Worm (Caenorhabditis elegans) whole organism, late embryonic: ENCODE measurements around the gene Y53F4B.20.
A peak's percentile ranks its signal among the peaks of the same experiment; 100 is the strongest.

ENCODE experiments used
- K09A11.1 ChIP-seq: sonication (generic microtip); optimal IDR thresholded peaks from 2 replicates; lab custom pipeline; 2017; ENCODE audit warnings: antibody characterized with exemption, mild to moderate bottlenecking, missing genetic modification characterization, missing compliant biosample characterization; ENCODE audit not compliant: insufficient read depth
- T23F11.4 ChIP-seq: fragments of 200-800 bp; sonication (Bioruptor generic); optimal IDR thresholded peaks from 2 replicates; lab custom pipeline; 2018; ENCODE audit warnings: mild to moderate bottlenecking, missing genetic modification characterization, missing compliant biosample characterization
- ceh-18 ChIP-seq: sonication (generic microtip); optimal IDR thresholded peaks from 2 replicates; lab custom pipeline; 2016; ENCODE audit warnings: missing genetic modification characterization, missing compliant biosample characterization
- ceh-19 ChIP-seq: fragments of 200-800 bp; sonication (Bioruptor generic); optimal IDR thresholded peaks from 2 replicates; lab custom pipeline; 2018; ENCODE audit warnings: mild to moderate bottlenecking, missing genetic modification characterization, missing compliant biosample characterization
- ceh-30 ChIP-seq: fragments of 150-350 bp; optimal IDR thresholded peaks from 2 replicates; lab custom pipeline; 2014; ENCODE audit warnings: missing biosample characterization, missing genetic modification characterization
- ceh-31 ChIP-seq: sonication (generic microtip); optimal IDR thresholded peaks from 2 replicates; lab custom pipeline; 2016; ENCODE audit warnings: missing genetic modification characterization, missing compliant biosample characterization
- ceh-34 ChIP-seq: sonication (generic microtip); optimal IDR thresholded peaks from 2 replicates; lab custom pipeline; 2016; ENCODE audit warnings: mild to moderate bottlenecking, missing genetic modification characterization, missing compliant biosample characterization
- ceh-6 ChIP-seq: fragments of 200-800 bp; sonication (Bioruptor generic); optimal IDR thresholded peaks from 2 replicates; lab custom pipeline; 2018; ENCODE audit warnings: mild to moderate bottlenecking, missing genetic modification characterization, missing compliant biosample characterization
- ceh-9 ChIP-seq: sonication (generic microtip); optimal IDR thresholded peaks from 2 replicates; lab custom pipeline; 2016; ENCODE audit warnings: mild to moderate bottlenecking, missing genetic modification characterization, inconsistent platforms, missing compliant biosample characterization
- dmd-4 ChIP-seq: sonication (generic microtip); optimal IDR thresholded peaks from 2 replicates; lab custom pipeline; 2016; ENCODE audit warnings: borderline replicate concordance, missing genetic modification characterization, missing compliant biosample characterization
- elt-4 ChIP-seq: sonication (generic microtip); optimal IDR thresholded peaks from 2 replicates; lab custom pipeline; 2016; ENCODE audit warnings: missing genetic modification characterization, missing compliant biosample characterization
- hlh-15 ChIP-seq: sonication (generic microtip); optimal IDR thresholded peaks from 2 replicates; lab custom pipeline; 2016; ENCODE audit warnings: missing genetic modification characterization, missing compliant biosample characterization
- hlh-30 ChIP-seq: sonication (generic microtip); optimal IDR thresholded peaks from 2 replicates; lab custom pipeline; 2017; ENCODE audit warnings: antibody characterized with exemption, missing genetic modification characterization, missing compliant biosample characterization; ENCODE audit not compliant: insufficient read depth
- hlh-8 ChIP-seq: sonication (generic microtip); optimal IDR thresholded peaks from 2 replicates; lab custom pipeline; 2016; ENCODE audit warnings: missing genotype, missing genetic modification characterization, missing compliant biosample characterization
- lin-11 ChIP-seq: fragments of 200-800 bp; sonication (Bioruptor generic); optimal IDR thresholded peaks from 2 replicates; lab custom pipeline; 2018; ENCODE audit warnings: mild to moderate bottlenecking, missing genetic modification characterization, missing compliant biosample characterization
- madf-2 ChIP-seq: sonication (generic microtip); optimal IDR thresholded peaks from 2 replicates; lab custom pipeline; 2017; ENCODE audit warnings: missing genetic modification characterization, missing compliant biosample characterization
- nhr-232 ChIP-seq: sonication (generic microtip); optimal IDR thresholded peaks from 2 replicates; lab custom pipeline; 2016; ENCODE audit warnings: missing genetic modification characterization, missing compliant biosample characterization
- npax-4 ChIP-seq: sonication (generic microtip); optimal IDR thresholded peaks from 2 replicates; lab custom pipeline; 2016; ENCODE audit warnings: missing genetic modification characterization, missing compliant biosample characterization
- pax-1 ChIP-seq: fragments of 150-350 bp; optimal IDR thresholded peaks from 2 replicates; lab custom pipeline; 2014; ENCODE audit warnings: missing biosample characterization, missing genetic modification characterization
- pha-2 ChIP-seq: sonication (generic microtip); optimal IDR thresholded peaks from 2 replicates; lab custom pipeline; 2017; ENCODE audit warnings: mild to moderate bottlenecking, missing genetic modification characterization, missing compliant biosample characterization
- sdc-2 ChIP-seq: sonication (generic microtip); optimal IDR thresholded peaks from 2 replicates; lab custom pipeline; 2016; ENCODE audit warnings: missing genotype, missing genetic modification characterization, missing compliant biosample characterization
- sox-2 ChIP-seq: fragments of 200-800 bp; sonication (Bioruptor generic); IDR thresholded peaks from 2 replicates; pipeline ENCODE4 v1.3.6; 2022; ENCODE audit warnings: missing genetic modification reagents, missing genetic modification characterization, missing compliant biosample characterization
- syd-9 ChIP-seq: sonication (generic microtip); optimal IDR thresholded peaks from 2 replicates; lab custom pipeline; 2016; ENCODE audit warnings: mild to moderate bottlenecking, missing genetic modification characterization, moderate library complexity, missing compliant biosample characterization
- tbx-2 ChIP-seq: sonication (generic microtip); optimal IDR thresholded peaks from 2 replicates; lab custom pipeline; 2016; ENCODE audit warnings: missing genetic modification characterization, missing compliant biosample characterization
- tbx-7 ChIP-seq: sonication (generic microtip); optimal IDR thresholded peaks from 2 replicates; lab custom pipeline; 2016; ENCODE audit warnings: missing genotype, missing genetic modification characterization, missing compliant biosample characterization
- unc-3 ChIP-seq, 2 experiments: fragments of 200-800 bp in 1 of 2; sonication (Bioruptor generic) in 1 of 2; sonication (generic microtip) in 1 of 2; conservative IDR thresholded peaks in 1 of 2; optimal IDR thresholded peaks in 1 of 2; 2 replicates each; pipeline versions ENCODE4 v1.3.6 to Lab custom; 2016 to 2022; ENCODE audit warnings: missing compliant biosample characterization in 2 of 2, missing genetic modification characterization in 2 of 2, missing genetic modification reagents in 1 of 2
- unc-42 ChIP-seq: sonication (generic microtip); optimal IDR thresholded peaks from 2 replicates; lab custom pipeline; 2016; ENCODE audit warnings: missing genotype, missing genetic modification characterization, missing compliant biosample characterization
- unc-86 ChIP-seq: sonication (generic microtip); optimal IDR thresholded peaks from 2 replicates; lab custom pipeline; 2016; ENCODE audit warnings: missing genetic modification characterization, missing compliant biosample characterization
- zip-5 ChIP-seq: sonication (generic microtip); optimal IDR thresholded peaks from 2 replicates; lab custom pipeline; 2016; ENCODE audit warnings: missing genetic modification characterization, missing compliant biosample characterization

Y53F4B.20 gene

ce11 chrII:15084170-15084569, at the start of gene Y53F4B.20:
Gene Y53F4B.20, plus strand, starts transcription at chrII:15084470.
- TF ChIP-seq ceh-9 (tag; lab: Kevin White, UChicago) (no peak), npax-4 (tag; lab: Kevin White, UChicago) (no peak), syd-9 (tag; lab: Kevin White, UChicago) (no peak), tbx-7 (tag; lab: Kevin White, UChicago) (no peak), sox-2 (GFP tag; lab: Robert Waterston, UW) (no peak), unc-3 (GFP tag; conservative IDR thresholded peaks at IDR 0.05; lab: Robert Waterston, UW) (no peak), unc-3 (tag; optimal IDR thresholded peaks at IDR 0.05; lab: Kevin White, UChicago) (no peak), ceh-30 (tag; lab: Kevin White, UChicago) (no peak), nhr-232 (tag; lab: Kevin White, UChicago) (no peak), madf-2 (no peak), dmd-4 (tag; lab: Kevin White, UChicago) (no peak), lin-11 (tag; lab: Kevin White, UChicago) (no peak), hlh-15 (tag; lab: Kevin White, UChicago) (no peak)

ce11 chrII:15037782-15038181, 46.5 kb upstream of the Y53F4B.20 start, which contains the start of gene Y53F4B.14:
Gene Y53F4B.14, plus strand, starts transcription at chrII:15037991.
- TF ChIP-seq T23F11.4: no peak
- TF ChIP-seq ceh-6 (GFP tag; lab: Kevin White, UChicago): no peak
- no peak for TF ChIP-seq pha-2 (tag; lab: Kevin White, UChicago)
- TF ChIP-seq ceh-34 (tag; lab: Kevin White, UChicago): no peak

- TF ChIP-seq hlh-30 (tag; lab: Kevin White, UChicago) (no peak), npax-4 (tag; lab: Kevin White, UChicago) (no peak), hlh-8 (tag; lab: Kevin White, UChicago) (no peak), unc-86 (tag; lab: Kevin White, UChicago) (no peak), tbx-2 (tag; lab: Kevin White, UChicago) (no peak), zip-5 (tag; lab: Kevin White, UChicago) (no peak), ceh-19 (GFP tag; lab: Kevin White, UChicago) (no peak), dmd-4 (tag; lab: Kevin White, UChicago) (no peak), hlh-15 (tag; lab: Kevin White, UChicago) (no peak), ceh-9 (tag; lab: Kevin White, UChicago) (no peak), sdc-2 (tag; lab: Kevin White, UChicago) (no peak), K09A11.1 (no peak)
Observed at ce11 chrII:15039104-15039503, 45.2 kb upstream of the Y53F4B.20 start, which contains the start of gene trip-4. Gene trip-4, plus strand, starts transcription at chrII:15039404.

- TF ChIP-seq elt-4 (tag; lab: Kevin White, UChicago) (no peak), pax-1 (tag; lab: Kevin White, UChicago) (no peak)
- TF ChIP-seq, all 69 proteins: peak for 0
Observed at ce11 chrII:15042310-15042709, 42.0 kb upstream of the Y53F4B.20 start.

DNA sequence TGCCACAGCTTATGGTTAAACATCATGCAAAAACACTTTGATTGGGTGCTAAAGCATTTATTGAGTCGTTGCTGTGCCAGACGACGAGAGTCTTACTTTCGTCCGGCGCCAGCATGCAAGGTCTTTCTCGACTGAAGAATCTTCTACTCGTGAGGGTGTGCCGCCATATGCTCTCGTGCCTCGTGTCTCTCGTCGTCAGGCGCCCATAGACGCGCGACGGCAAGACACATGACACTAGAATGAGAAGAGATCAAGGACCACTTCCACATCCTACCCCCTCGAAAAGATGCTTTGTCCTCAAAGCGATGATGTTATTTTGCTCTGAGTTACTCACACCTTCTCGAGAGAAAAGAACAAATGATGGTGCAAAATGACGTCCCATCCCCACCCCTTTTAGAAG, 41.5 kb upstream of the Y53F4B.20 start:
- TF ChIP-seq ceh-18 (tag; lab: Kevin White, UChicago) (peak; percentile 24), ceh-31 (tag; lab: Kevin White, UChicago) (peak; percentile 1)

DNA sequence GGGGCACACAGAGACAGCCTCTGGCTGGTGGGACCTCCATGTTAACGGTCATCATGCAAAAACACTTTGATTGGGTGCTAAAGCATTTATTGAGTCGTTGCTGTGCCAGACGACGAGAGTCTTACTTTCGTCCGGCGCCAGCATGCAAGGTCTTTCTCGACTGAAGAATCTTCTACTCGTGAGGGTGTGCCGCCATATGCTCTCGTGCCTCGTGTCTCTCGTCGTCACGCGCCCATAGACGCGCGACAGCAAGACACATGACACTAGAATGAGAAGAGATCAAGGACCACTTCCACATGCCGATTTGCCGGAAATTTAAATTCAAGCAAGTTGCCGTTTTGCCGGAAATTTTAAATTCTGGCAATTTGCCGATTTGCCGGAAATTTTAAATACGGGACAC, 40.4 kb upstream of the Y53F4B.20 start:
- TF ChIP-seq unc-42 (tag; lab: Kevin White, UChicago): peak; percentile 11
- TF ChIP-seq ceh-18 (tag; lab: Kevin White, UChicago): peak; percentile 0
- TF ChIP-seq tbx-2 (tag; lab: Kevin White, UChicago): peak; percentile 6
